Worm (Caenorhabditis elegans): ENCODE data around the gene srj-57.

- TF ChIP-seq C08G9.2 (tag; optimal IDR thresholded peaks at IDR 0.05) (no peak), gmeb-2 (tag; optimal IDR thresholded peaks at IDR 0.05) (no peak), Y22D7AL.16 (tag; optimal IDR thresholded peaks at IDR 0.05) (no peak)
Observed at ce11 chrV:2826815-2827214, 28.6 kb downstream of the srj-57 start, which contains the start of gene T03D3.5.
